Fruit fly (Drosophila melanogaster) whole organism, embryonic: ENCODE results near the gene CG1273.

ENCODE experiments used
- ATbp ChIP-seq: fragments of 200-800 bp; sonication (Bioruptor generic); optimal IDR thresholded peaks from 2 replicates; lab custom pipeline; 2017; ENCODE audit warnings: missing biosample characterization, mild to moderate bottlenecking, missing genetic modification characterization, missing genetic modification reagents
- B-H1 ChIP-seq: fragments of 200-800 bp; sonication (Bioruptor generic); IDR thresholded peaks from 3 replicates; pipeline ENCODE4 v1.3.6; 2022; ENCODE audit warnings: missing biosample characterization, missing genetic modification characterization
- CG10209 ChIP-seq: fragments of 200-800 bp; sonication (Bioruptor generic); optimal IDR thresholded peaks from 3 replicates; lab custom pipeline; 2017; ENCODE audit warnings: missing biosample characterization, mild to moderate bottlenecking, missing genetic modification characterization, missing genetic modification reagents
- CG10321 ChIP-seq: fragments of 200-800 bp; sonication (Bioruptor generic); IDR thresholded peaks from 2 replicates; pipeline ENCODE4 v1.3.6; 2022; ENCODE audit warnings: missing biosample characterization, missing genetic modification characterization
- CG10462 ChIP-seq: fragments of 200-800 bp; sonication (Bioruptor generic); optimal IDR thresholded peaks from 2 replicates; lab custom pipeline; 2016; ENCODE audit warnings: missing biosample characterization, missing genetic modification characterization
- CG10979 ChIP-seq: fragments of 200-800 bp; sonication (Bioruptor generic); optimal IDR thresholded peaks from 2 replicates; lab custom pipeline; 2018; ENCODE audit warnings: missing biosample characterization, mild to moderate bottlenecking, missing genetic modification characterization, moderate library complexity
- CG12744 ChIP-seq: fragments of 200-800 bp; sonication (Bioruptor generic); optimal IDR thresholded peaks from 2 replicates; lab custom pipeline; 2016; ENCODE audit warnings: missing biosample characterization, missing genetic modification characterization
- CG14050 ChIP-seq: fragments of 200-800 bp; sonication (Bioruptor generic); IDR thresholded peaks from 3 replicates; pipeline ENCODE4 v1.3.6; 2022; ENCODE audit warnings: missing biosample characterization, missing genetic modification characterization
- CG17359 ChIP-seq: fragments of 200-800 bp; sonication (Bioruptor generic); optimal IDR thresholded peaks from 3 replicates; lab custom pipeline; 2018; ENCODE audit warnings: missing biosample characterization, mild to moderate bottlenecking, missing genetic modification characterization, moderate library complexity
- CG17568 ChIP-seq: fragments of 200-800 bp; sonication (Bioruptor generic); optimal IDR thresholded peaks from 2 replicates; lab custom pipeline; 2018; ENCODE audit warnings: missing biosample characterization, mild to moderate bottlenecking, missing genetic modification characterization, moderate library complexity
- CG2120 ChIP-seq: fragments of 200-800 bp; sonication (Bioruptor generic); optimal IDR thresholded peaks from 3 replicates; lab custom pipeline; 2016; ENCODE audit warnings: missing biosample characterization, missing genetic modification characterization
- CG2129 ChIP-seq: fragments of 200-800 bp; sonication (Bioruptor generic); IDR thresholded peaks from 2 replicates; pipeline ENCODE4 v1.3.6; 2022; ENCODE audit warnings: missing biosample characterization, missing genetic modification characterization; ENCODE audit not compliant: partially characterized antibody
- CG30403 ChIP-seq: fragments of 200-800 bp; sonication (Bioruptor generic); optimal IDR thresholded peaks from 3 replicates; lab custom pipeline; 2016; ENCODE audit warnings: missing biosample characterization, missing genetic modification characterization
- CG31441 ChIP-seq: fragments of 200-800 bp; sonication (Bioruptor generic); IDR thresholded peaks from 2 replicates; pipeline ENCODE4 v1.3.6; 2022; ENCODE audit warnings: missing biosample characterization, missing genetic modification characterization
- CG3407 ChIP-seq: fragments of 200-800 bp; sonication (Bioruptor generic); optimal IDR thresholded peaks from 2 replicates; lab custom pipeline; 2018; ENCODE audit warnings: missing biosample characterization, mild to moderate bottlenecking, missing genetic modification characterization
- CG34224 ChIP-seq: fragments of 200-800 bp; sonication (Bioruptor generic); IDR thresholded peaks from 3 replicates; pipeline ENCODE4 v1.3.6; 2022; ENCODE audit warnings: missing biosample characterization, missing genetic modification characterization; ENCODE audit not compliant: partially characterized antibody
- CG4282 ChIP-seq: fragments of 200-800 bp; sonication (Bioruptor generic); optimal IDR thresholded peaks from 2 replicates; lab custom pipeline; 2016; ENCODE audit warnings: missing biosample characterization, missing genetic modification characterization
- CG4730 ChIP-seq: fragments of 200-800 bp; sonication (Bioruptor generic); IDR thresholded peaks from 2 replicates; pipeline ENCODE4 v1.3.6; 2022; ENCODE audit warnings: missing biosample characterization, missing genetic modification characterization
- CG5953 ChIP-seq: fragments of 200-800 bp; sonication (Bioruptor generic); IDR thresholded peaks from 2 replicates; pipeline ENCODE4 v1.3.6; 2022; ENCODE audit warnings: missing biosample characterization, missing genetic modification characterization
- CG6175 ChIP-seq: fragments of 200-800 bp; sonication (Bioruptor generic); IDR thresholded peaks from 3 replicates; pipeline ENCODE4 v1.3.6; 2022; ENCODE audit warnings: missing biosample characterization, missing genetic modification characterization
- CG7928 ChIP-seq: fragments of 200-800 bp; sonication (Bioruptor generic); optimal IDR thresholded peaks from 2 replicates; lab custom pipeline; 2017; ENCODE audit warnings: missing biosample characterization, mild to moderate bottlenecking, missing genetic modification characterization
- CG8388 ChIP-seq: fragments of 200-800 bp; sonication (Bioruptor generic); optimal IDR thresholded peaks from 2 replicates; lab custom pipeline; 2019; ENCODE audit warnings: missing biosample characterization, mild to moderate bottlenecking, missing genetic modification characterization, moderate library complexity
- CG8765 ChIP-seq: fragments of 200-800 bp; sonication (Bioruptor generic); IDR thresholded peaks from 2 replicates; pipeline ENCODE4 v1.3.6; 2022; ENCODE audit warnings: missing biosample characterization, missing genetic modification characterization
- Dbx ChIP-seq: fragments of 200-800 bp; sonication (Bioruptor generic); IDR thresholded peaks from 3 replicates; pipeline ENCODE4 v1.3.6; 2022; ENCODE audit warnings: missing biosample characterization, missing genetic modification characterization
- Dip2 ChIP-seq: fragments of 200-800 bp; sonication (Bioruptor generic); IDR thresholded peaks from 2 replicates; pipeline ENCODE4 v1.3.6; 2022; ENCODE audit warnings: missing biosample characterization, missing genetic modification characterization
- Elba2 ChIP-seq: fragments of 200-800 bp; sonication (Bioruptor generic); optimal IDR thresholded peaks from 3 replicates; lab custom pipeline; 2016; ENCODE audit warnings: missing biosample characterization, missing genetic modification characterization
- HHEX ChIP-seq: fragments of 200-800 bp; sonication (Bioruptor generic); optimal IDR thresholded peaks from 3 replicates; lab custom pipeline; 2017; ENCODE audit warnings: missing biosample characterization, mild to moderate bottlenecking, missing genetic modification characterization, missing genetic modification reagents
- Hr51 ChIP-seq, 2 experiments: fragments of 200-800 bp; sonication (Bioruptor generic); optimal IDR thresholded peaks; 2 replicates in 1 of 2; 3 replicates in 1 of 2; lab custom pipeline; 2016 to 2018; ENCODE audit warnings: missing biosample characterization in 2 of 2, missing genetic modification characterization in 2 of 2, mild to moderate bottlenecking in 1 of 2, moderate library complexity in 1 of 2
- Jarid2 ChIP-seq: fragments of 200-800 bp; sonication (Bioruptor generic); optimal IDR thresholded peaks from 3 replicates; lab custom pipeline; 2017; ENCODE audit warnings: mild to moderate bottlenecking, missing biosample characterization, missing genetic modification reagents, missing genetic modification characterization
- Meics ChIP-seq: fragments of 200-800 bp; sonication (Bioruptor generic); optimal IDR thresholded peaks from 2 replicates; lab custom pipeline; 2017; ENCODE audit warnings: missing biosample characterization, mild to moderate bottlenecking, missing genetic modification characterization
- Myb ChIP-seq: fragments of 200-800 bp; sonication (Bioruptor generic); optimal IDR thresholded peaks from 2 replicates; lab custom pipeline; 2016; ENCODE audit warnings: missing biosample characterization, missing genetic modification characterization
- Trl ChIP-seq, 3 experiments: fragments of >200 bp in 2 of 3; fragments of 200-800 bp in 1 of 3; sonication (Bioruptor generic) in 1 of 3; optimal IDR thresholded peaks; 2 replicates in 1 of 3; 3 replicates in 2 of 3; lab custom pipeline; 2016 to 2017; ENCODE audit warnings: missing biosample characterization in 1 of 3, missing genetic modification characterization in 1 of 3
- amos ChIP-seq: fragments of 200-800 bp; sonication (Bioruptor generic); IDR thresholded peaks from 2 replicates; pipeline ENCODE4 v1.3.6; 2022; ENCODE audit warnings: missing biosample characterization, missing genetic modification characterization; ENCODE audit not compliant: partially characterized antibody
- croc ChIP-seq: fragments of 200-800 bp; sonication (Bioruptor generic); conservative IDR thresholded peaks from 3 replicates; pipeline ENCODE4 v1.3.6; 2022; ENCODE audit warnings: missing biosample characterization, missing genetic modification characterization
- dati ChIP-seq: fragments of 200-800 bp; sonication (Bioruptor generic); IDR thresholded peaks from 2 replicates; pipeline ENCODE4 v1.3.6; 2022; ENCODE audit warnings: missing biosample characterization, missing genetic modification characterization
- grau ChIP-seq: fragments of 200-800 bp; optimal IDR thresholded peaks from 3 replicates; lab custom pipeline; 2019; ENCODE audit warnings: missing biosample characterization, mild to moderate bottlenecking, missing genetic modification characterization, moderate library complexity
- gro ChIP-seq: fragments of 200-800 bp; sonication (Bioruptor generic); optimal IDR thresholded peaks from 2 replicates; lab custom pipeline; 2016; ENCODE audit warnings: missing biosample characterization, missing genetic modification characterization
- gsb ChIP-seq: fragments of 200-800 bp; sonication (Bioruptor generic); IDR thresholded peaks from 2 replicates; pipeline ENCODE4 v1.3.6; 2022; ENCODE audit warnings: missing biosample characterization, missing genetic modification characterization
- h ChIP-seq: fragments of >200 bp; optimal IDR thresholded peaks from 2 replicates; lab custom pipeline; 2017
- hbn ChIP-seq: fragments of 200-800 bp; sonication (Bioruptor generic); IDR thresholded peaks from 2 replicates; pipeline ENCODE4 v1.3.6; 2022; ENCODE audit warnings: missing biosample characterization, missing genetic modification characterization; ENCODE audit not compliant: partially characterized antibody
- kah ChIP-seq: fragments of 200-800 bp; sonication (Bioruptor generic); optimal IDR thresholded peaks from 2 replicates; lab custom pipeline; 2018; ENCODE audit warnings: missing biosample characterization, mild to moderate bottlenecking, missing genetic modification characterization
- knrl ChIP-seq: fragments of 200-800 bp; sonication (Bioruptor generic); IDR thresholded peaks from 3 replicates; pipeline ENCODE4 v1.3.6; 2022; ENCODE audit warnings: missing biosample characterization, missing genetic modification characterization; ENCODE audit not compliant: partially characterized antibody
- lbe ChIP-seq: fragments of 200-800 bp; sonication (Bioruptor generic); optimal IDR thresholded peaks from 2 replicates; lab custom pipeline; 2016; ENCODE audit warnings: missing biosample characterization, mild to moderate bottlenecking, missing genetic modification characterization
- nerfin-2 ChIP-seq: fragments of 200-800 bp; sonication (Bioruptor generic); IDR thresholded peaks from 2 replicates; pipeline ENCODE4 v1.3.6; 2022; ENCODE audit warnings: missing biosample characterization, missing genetic modification characterization; ENCODE audit not compliant: partially characterized antibody
- nom ChIP-seq: fragments of 200-800 bp; sonication (Bioruptor generic); optimal IDR thresholded peaks from 2 replicates; lab custom pipeline; 2017; ENCODE audit warnings: missing biosample characterization, missing genetic modification characterization, mild to moderate bottlenecking, moderate library complexity, missing genetic modification reagents
- onecut ChIP-seq: fragments of 200-800 bp; sonication (Bioruptor generic); IDR thresholded peaks from 2 replicates; pipeline ENCODE4 v1.3.6; 2022; ENCODE audit warnings: missing biosample characterization, missing genetic modification characterization
- phol ChIP-seq: fragments of 200-800 bp; sonication (Bioruptor generic); optimal IDR thresholded peaks from 3 replicates; lab custom pipeline; 2018; ENCODE audit warnings: missing biosample characterization, mild to moderate bottlenecking, missing genetic modification characterization, moderate library complexity
- pros ChIP-seq: fragments of 200-800 bp; sonication (Bioruptor generic); optimal IDR thresholded peaks from 3 replicates; lab custom pipeline; 2019; ENCODE audit warnings: missing biosample characterization, mild to moderate bottlenecking, missing genetic modification characterization, moderate library complexity
- seq ChIP-seq: fragments of 200-800 bp; sonication (Bioruptor generic); IDR thresholded peaks from 2 replicates; pipeline ENCODE4 v1.3.6; 2022; ENCODE audit warnings: missing biosample characterization, missing genetic modification characterization
- ttk ChIP-seq: fragments of 200-800 bp; sonication (Bioruptor generic); IDR thresholded peaks from 2 replicates; pipeline ENCODE4 v2.1.2; 2022; ENCODE audit warnings: missing biosample characterization, missing genetic modification characterization
- zfh2 ChIP-seq: fragments of 200-800 bp; sonication (Bioruptor generic); optimal IDR thresholded peaks from 2 replicates; lab custom pipeline; 2016; ENCODE audit warnings: missing biosample characterization, missing genetic modification characterization

CG1273 gene

DNA sequence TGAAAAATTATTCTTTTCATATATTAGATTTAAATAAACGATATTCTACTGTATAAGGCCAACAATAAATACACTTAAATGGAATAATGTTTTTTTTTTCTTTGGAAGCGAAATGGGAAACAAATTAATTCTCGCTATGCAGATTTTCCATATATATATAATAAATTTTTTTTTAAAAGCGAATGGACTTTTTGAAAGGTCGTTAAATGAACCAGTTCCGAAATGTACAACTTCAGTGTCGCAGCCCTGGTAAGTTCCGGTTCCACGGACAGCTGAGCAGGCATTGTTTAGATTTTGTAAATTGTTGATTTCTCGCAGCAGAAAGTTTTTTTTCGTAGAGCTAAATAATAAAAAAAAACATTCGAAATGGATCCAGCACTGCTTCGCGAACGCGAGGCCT, 23.3 kb downstream of the CG1273 start, which contains the start of gene TfIIEbeta (continued):
- TF ChIP-seq CG17359 (tag; lab: Kevin White, UChicago) (peak; percentile 66), hbn (GFP tag; lab: Robert Waterston, UW) (no peak), Dip2 (no peak), amos (GFP tag; lab: Robert Waterston, UW) (peak; percentile 42; the same call in 1 of the 2 replicates), dati (GFP tag; lab: Robert Waterston, UW) (no peak), CG8765 (GFP tag; lab: Robert Waterston, UW) (no peak), CG12744 (GFP tag; lab: Kevin White, UChicago) (no peak), Jarid2 (GFP tag; lab: Kevin White, UChicago) (no peak), CG31441 (GFP tag; lab: Robert Waterston, UW) (no peak; the same call in 1 of the 2 replicates), Meics (GFP tag; lab: Kevin White, UChicago) (peak; percentile 53), CG10321 (GFP tag; lab: Robert Waterston, UW) (no peak), phol (peak; percentile 39), CG2129 (GFP tag; lab: Robert Waterston, UW) (no peak), CG10209 (GFP tag; lab: Kevin White, UChicago) (peak; percentile 6), pros (GFP tag; lab: Kevin White, UChicago) (no peak), CG17568 (GFP tag; lab: Kevin White, UChicago) (no peak), Myb (GFP tag; lab: Kevin White, UChicago) (peak; percentile 74), B-H1 (GFP tag; lab: Robert Waterston, UW) (no peak), knrl (peak; percentile 33; the same call in 1 of the 3 replicates), grau (tag; lab: Kevin White, UChicago) (peak; percentile 32), CG6175 (GFP tag; lab: Robert Waterston, UW) (no peak), CG7928 (GFP tag; lab: Kevin White, UChicago) (peak; percentile 95), ttk (no peak), gro (no peak), zfh2 (no peak), CG30403 (GFP tag; lab: Kevin White, UChicago) (no peak), CG8388 (GFP tag; lab: Kevin White, UChicago) (no peak), CG34224 (GFP tag; lab: Robert Waterston, UW) (no peak), nerfin-2 (GFP tag; lab: Robert Waterston, UW) (no peak), CG4730 (no peak), Trl (optimal IDR thresholded peaks at IDR 0.05; lab: Kevin White, UChicago) (no peak), Trl (GFP tag; optimal IDR thresholded peaks at IDR 0.05; lab: Kevin White, UChicago) (no peak), CG14050 (GFP tag; lab: Robert Waterston, UW) (peak; percentile 24; the same call in 1 of the 3 replicates), CG10462 (no peak), nom (GFP tag; lab: Kevin White, UChicago) (peak; percentile 16), lbe (GFP tag; lab: Kevin White, UChicago) (peak; percentile 46), kah (no peak), Elba2 (GFP tag; lab: Kevin White, UChicago) (no peak), croc (GFP tag; lab: Robert Waterston, UW) (no peak), onecut (no peak), CG2120 (GFP tag; lab: Kevin White, UChicago) (peak; percentile 38), Dbx (GFP tag; lab: Robert Waterston, UW) (no peak), seq (GFP tag; lab: Robert Waterston, UW) (no peak), CG4282 (GFP tag; lab: Kevin White, UChicago) (no peak), h (lab: Kevin White, UChicago) (no peak), HHEX (GFP tag; lab: Kevin White, UChicago) (no peak), gsb (no peak), Hr51 (GFP tag; optimal IDR thresholded peaks at IDR 0.05; lab: Kevin White, UChicago) (no peak), CG3407 (no peak), CG10979 (tag; lab: Kevin White, UChicago) (peak; percentile 44), ATbp (GFP tag; lab: Kevin White, UChicago) (no peak), CG5953 (GFP tag; lab: Robert Waterston, UW) (no peak)
